Fruit fly (Drosophila melanogaster) Kc167 (cell line): Measurements from ENCODE around the gene CG31538.

Experiments used
- h ChIP-seq: fragments of >200 bp; optimal IDR thresholded peaks from 3 replicates; lab custom pipeline; 2018; ENCODE audit warnings: missing external identifiers
- insv ChIP-seq: fragments of >200 bp; optimal IDR thresholded peaks from 3 replicates; lab custom pipeline; 2018; ENCODE audit warnings: missing external identifiers
- psq ChIP-seq: fragments of >200 bp; optimal IDR thresholded peaks from 2 replicates; lab custom pipeline; 2017; ENCODE audit warnings: missing external identifiers
- ttk ChIP-seq: sonication (Bioruptor generic); optimal IDR thresholded peaks from 2 replicates; lab custom pipeline; 2017; ENCODE audit warnings: missing external identifiers

DNA sequence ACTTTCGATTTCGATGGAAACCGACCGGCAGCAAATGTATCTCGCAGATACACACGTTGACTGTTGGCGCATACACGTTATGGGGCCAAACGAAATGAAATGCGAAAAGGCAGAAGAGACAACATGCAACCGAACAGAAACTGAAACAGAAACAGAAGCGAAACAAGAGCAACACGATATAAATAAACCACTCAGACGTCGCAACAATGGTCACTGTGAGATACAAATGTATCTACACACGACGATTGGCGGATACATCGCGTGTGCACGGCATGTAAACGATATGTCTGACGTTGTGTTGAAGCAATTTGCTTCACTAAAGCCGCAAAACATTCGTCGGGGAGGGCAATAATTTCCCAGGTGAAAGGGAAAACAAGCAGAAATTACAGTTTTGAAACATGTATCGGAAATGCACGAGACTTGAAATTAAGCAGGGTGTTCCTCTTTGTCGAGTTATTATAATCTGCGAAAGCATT lies 40.1 kb upstream of the CG31538 start:
- TF ChIP-seq psq (lab: Kevin White, UChicago) (no peak), ttk (lab: Kevin White, UChicago) (no peak), h (lab: Kevin White, UChicago) (no peak), insv (lab: Kevin White, UChicago) (no peak)
